Worm (Caenorhabditis elegans) whole organism, early embryonic: ENCODE data around the gene K11H12.10.

ENCODE experiments used
- B0310.2 ChIP-seq: sonication (generic microtip); optimal IDR thresholded peaks from 2 replicates; lab custom pipeline; 2016; ENCODE audit warnings: mild to moderate bottlenecking, missing genetic modification characterization, missing compliant biosample characterization
- aly-1 ChIP-seq: sonication (generic microtip); optimal IDR thresholded peaks from 2 replicates; lab custom pipeline; 2016; ENCODE audit warnings: missing genetic modification characterization, missing compliant biosample characterization
- ama-1 ChIP-seq: fragments of 150-350 bp; optimal IDR thresholded peaks from 2 replicates; lab custom pipeline; 2014
- ceh-13 ChIP-seq: fragments of 200-800 bp; sonication (Bioruptor generic); optimal IDR thresholded peaks from 2 replicates; lab custom pipeline; 2018; ENCODE audit warnings: mild to moderate bottlenecking, missing genetic modification characterization, missing compliant biosample characterization
- ceh-36 ChIP-seq: sonication (generic microtip); optimal IDR thresholded peaks from 2 replicates; lab custom pipeline; 2016; ENCODE audit warnings: missing genetic modification characterization, inconsistent platforms, missing compliant biosample characterization
- flt-1 ChIP-seq: fragments of 200-800 bp; sonication (Bioruptor generic); IDR thresholded peaks from 2 replicates; pipeline ENCODE4 v1.3.6; 2022; ENCODE audit warnings: missing genetic modification characterization, missing compliant biosample characterization
- scrt-1 ChIP-seq: fragments of 200-800 bp; sonication (Bioruptor generic); IDR thresholded peaks from 2 replicates; pipeline ENCODE4 v1.3.6; 2022; ENCODE audit warnings: missing genetic modification characterization, missing compliant biosample characterization
- sea-1 ChIP-seq: fragments of 200-800 bp; sonication (Bioruptor generic); conservative IDR thresholded peaks from 2 replicates; pipeline ENCODE4 v1.3.6; 2022; ENCODE audit warnings: missing genetic modification characterization, missing compliant biosample characterization
- tbx-11 ChIP-seq: fragments of 200-800 bp; sonication (Bioruptor generic); IDR thresholded peaks from 2 replicates; pipeline ENCODE4 v1.3.6; 2022; ENCODE audit warnings: missing genetic modification characterization, missing compliant biosample characterization
- tra-4 ChIP-seq: sonication (generic microtip); optimal IDR thresholded peaks from 2 replicates; lab custom pipeline; 2017; ENCODE audit warnings: missing genetic modification characterization, missing compliant biosample characterization

DNA sequence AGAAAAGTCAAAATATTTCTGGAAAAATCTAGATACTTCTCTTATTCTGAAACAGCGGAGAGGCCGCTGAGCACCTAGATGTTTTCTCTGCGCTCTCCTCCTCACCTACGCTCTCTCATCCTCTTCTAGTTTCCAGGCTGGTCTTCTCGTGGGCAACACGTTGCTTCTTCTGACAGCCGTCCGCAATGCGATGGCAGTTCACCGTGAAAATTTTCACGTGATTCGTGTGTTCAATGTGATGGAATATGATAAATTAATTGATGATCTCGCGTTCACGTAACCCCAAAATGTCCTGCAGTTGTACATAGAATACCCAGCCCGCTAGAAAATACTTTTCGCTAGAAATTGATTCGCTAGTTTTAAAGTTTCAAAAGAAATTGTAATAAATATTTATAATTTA is 42.3 kb upstream of the K11H12.10 start:
- TF ChIP-seq ama-1 (lab: Kevin White, UChicago): no peak
- no peak for TF ChIP-seq ceh-36 (tag; lab: Kevin White, UChicago)
- no peak for TF ChIP-seq sea-1 (GFP tag; lab: Robert Waterston, UW)
- no peak for TF ChIP-seq B0310.2 (tag; lab: Kevin White, UChicago)
- TF ChIP-seq aly-1 (tag; lab: Kevin White, UChicago): no peak
- TF ChIP-seq scrt-1: no peak
- no peak for TF ChIP-seq ceh-13 (GFP tag; lab: Kevin White, UChicago)
- no peak for TF ChIP-seq flt-1 (GFP tag; lab: Robert Waterston, UW)
- TF ChIP-seq tbx-11: no peak
- TF ChIP-seq tra-4 (tag; lab: Kevin White, UChicago): no peak
